Worm (Caenorhabditis elegans): ENCODE results near the gene W07G1.7.
A peak's percentile ranks its signal among the peaks of the same experiment; 100 is the strongest.

The W07G1.7 gene

DNA sequence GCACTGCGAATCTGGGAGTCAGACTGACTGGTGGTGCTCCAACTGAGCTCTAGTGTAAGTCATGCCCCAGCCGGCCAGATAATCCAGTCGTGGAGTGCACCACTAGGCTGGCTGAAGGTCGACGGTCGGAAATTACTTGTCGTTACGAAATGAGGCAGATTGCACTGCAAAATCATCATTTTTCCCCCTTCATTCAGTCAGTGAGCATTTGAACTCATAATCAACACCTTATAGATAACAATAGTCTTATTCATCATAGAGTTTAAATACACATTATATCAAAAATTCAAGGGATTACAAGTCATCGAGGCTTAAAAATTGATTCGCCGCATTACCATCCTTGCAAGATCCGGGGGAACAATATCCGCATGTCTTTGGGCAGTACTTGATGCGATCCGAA lies 15.7 kb upstream of the W07G1.7 start:
- no peak for TF ChIP-seq mdl-1 (tag; optimal IDR thresholded peaks at IDR 0.05)
- peak; percentile 52 for TF ChIP-seq fos-1 (tag; optimal IDR thresholded peaks at IDR 0.05)

DNA sequence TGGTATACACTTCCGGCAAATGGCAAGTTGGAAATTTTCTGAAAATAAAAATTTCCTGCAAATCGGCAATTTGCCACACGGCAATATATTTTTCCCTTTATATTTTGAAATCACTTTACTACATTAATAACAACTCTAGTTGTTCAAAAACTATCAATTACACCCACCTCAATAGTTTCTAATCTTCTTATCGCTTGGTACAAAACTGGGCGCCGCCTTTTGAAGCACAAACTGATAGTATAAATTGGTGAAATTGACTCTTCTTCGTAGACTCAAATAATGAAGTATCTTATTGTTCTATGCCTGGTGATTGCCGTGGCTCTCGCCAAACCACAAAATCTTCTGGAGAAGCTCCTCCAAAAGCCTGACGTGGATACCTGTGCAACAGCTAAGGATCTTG lies 15.0 kb upstream of the W07G1.7 start, which contains the start of gene Y39G8B.9:
Gene Y39G8B.9, plus strand, starts transcription at position 269 of the 400 bp plus-strand sequence.
- TF ChIP-seq fos-1 (tag; optimal IDR thresholded peaks at IDR 0.05) (peak; percentile 54), lin-11 (tag; optimal IDR thresholded peaks at IDR 0.05) (no peak)

DNA sequence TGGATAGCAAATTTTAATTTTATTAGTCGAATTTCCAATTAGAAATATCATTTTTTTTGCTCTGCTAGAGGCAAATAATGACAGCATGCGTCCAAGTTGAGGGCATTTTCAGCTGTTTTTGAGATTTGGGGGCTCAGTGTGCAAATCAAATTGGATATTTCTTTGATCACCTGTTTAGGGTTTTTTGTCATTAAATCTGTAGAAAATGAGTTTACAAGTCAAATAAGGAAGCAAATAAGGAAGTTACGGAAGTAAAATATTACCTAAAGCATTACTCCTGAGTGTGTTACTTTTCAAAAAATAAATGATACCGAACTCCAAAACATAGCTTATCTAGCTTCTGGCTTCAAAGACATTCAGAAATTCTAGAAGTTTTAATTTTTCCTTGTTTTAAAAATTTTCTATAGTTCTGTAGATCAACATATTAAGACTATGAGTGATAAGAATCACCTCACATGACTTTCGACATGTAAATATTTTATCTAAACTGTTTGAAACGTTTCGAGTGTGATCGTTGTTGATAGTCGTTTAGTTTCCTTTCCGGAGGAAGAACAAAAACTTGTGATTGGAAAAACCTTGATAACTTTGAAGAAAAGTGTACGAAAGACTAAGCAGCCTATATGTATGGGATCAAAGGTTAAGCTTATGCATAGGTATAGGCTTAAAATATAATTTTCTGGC lies 13.8 kb upstream of the W07G1.7 start, which contains the start of gene sre-48:
Gene sre-48, minus strand, starts transcription at position 51 of the 681 bp plus-strand sequence.
- TF ChIP-seq fos-1 (tag; optimal IDR thresholded peaks at IDR 0.05) (peak; percentile 42), C34F6.9 (tag; optimal IDR thresholded peaks at IDR 0.05) (no peak), elt-1 (tag; optimal IDR thresholded peaks at IDR 0.05) (no peak), egl-27 (tag; optimal IDR thresholded peaks at IDR 0.05) (no peak), gmeb-1 (tag; optimal IDR thresholded peaks at IDR 0.05) (peak; percentile 41), lin-11 (tag; optimal IDR thresholded peaks at IDR 0.05) (no peak), blmp-1 (tag; optimal IDR thresholded peaks at IDR 0.05; ENCODE audit: insufficient read depth) (no peak), snpc-4 (tag; optimal IDR thresholded peaks at IDR 0.05) (no peak), nhr-25 (tag; optimal IDR thresholded peaks at IDR 0.05) (no peak), sma-9 (GFP tag; optimal IDR thresholded peaks at IDR 0.05) (peak; percentile 22), sma-9 (tag; optimal IDR thresholded peaks at IDR 0.05) (no peak), unc-62 (GFP tag; optimal IDR thresholded peaks at IDR 0.05) (no peak)

DNA sequence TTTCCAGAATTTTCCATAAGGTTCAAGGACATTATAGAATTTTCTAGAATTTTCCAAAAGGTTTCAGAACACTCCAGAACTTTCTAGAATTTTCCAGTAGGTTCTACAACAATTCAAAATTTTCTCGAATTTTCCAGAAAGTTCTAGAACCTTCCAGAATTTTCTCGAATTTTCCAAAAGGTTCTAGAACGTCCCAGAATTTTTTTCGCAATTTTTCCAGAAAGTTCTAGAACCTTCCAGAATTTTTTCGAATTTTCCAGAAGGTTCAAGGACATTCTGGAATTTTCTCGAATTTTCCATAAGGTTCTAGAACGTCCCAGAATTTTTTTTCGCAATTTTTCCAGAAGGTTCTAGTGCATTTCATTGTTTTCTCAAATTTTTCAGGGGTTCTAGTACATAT lies 11.6 kb upstream of the W07G1.7 start:
- TF ChIP-seq mab-5 (tag; optimal IDR thresholded peaks at IDR 0.05) = no peak
- no peak for TF ChIP-seq sma-3 (GFP tag; optimal IDR thresholded peaks at IDR 0.05)
- TF ChIP-seq snpc-4 (tag; optimal IDR thresholded peaks at IDR 0.05) = no peak
- no peak for TF ChIP-seq nhr-237 (tag; optimal IDR thresholded peaks at IDR 0.05)
- TF ChIP-seq ama-1 (optimal IDR thresholded peaks at IDR 0.05) = no peak
- no peak for TF ChIP-seq lsy-2 (tag; optimal IDR thresholded peaks at IDR 0.05)
- TF ChIP-seq C34F6.9 (tag; optimal IDR thresholded peaks at IDR 0.05) = no peak
- TF ChIP-seq ceh-16 (tag; optimal IDR thresholded peaks at IDR 0.05) = no peak
- no peak for TF ChIP-seq lin-39 (tag; optimal IDR thresholded peaks at IDR 0.05)
- TF ChIP-seq ztf-1 (GFP tag; conservative IDR thresholded peaks at IDR 0.05) = no peak
- TF ChIP-seq ZK546.5 (tag; optimal IDR thresholded peaks at IDR 0.05) = no peak
- TF ChIP-seq dmd-4 (tag; optimal IDR thresholded peaks at IDR 0.05) = no peak
- no peak for TF ChIP-seq unc-39 (tag; optimal IDR thresholded peaks at IDR 0.05)
- TF ChIP-seq ztf-11 (tag; optimal IDR thresholded peaks at IDR 0.05) = no peak
- TF ChIP-seq fos-1 (tag; optimal IDR thresholded peaks at IDR 0.05) = no peak
- no peak for TF ChIP-seq F13H6.1 (tag; optimal IDR thresholded peaks at IDR 0.05)

DNA sequence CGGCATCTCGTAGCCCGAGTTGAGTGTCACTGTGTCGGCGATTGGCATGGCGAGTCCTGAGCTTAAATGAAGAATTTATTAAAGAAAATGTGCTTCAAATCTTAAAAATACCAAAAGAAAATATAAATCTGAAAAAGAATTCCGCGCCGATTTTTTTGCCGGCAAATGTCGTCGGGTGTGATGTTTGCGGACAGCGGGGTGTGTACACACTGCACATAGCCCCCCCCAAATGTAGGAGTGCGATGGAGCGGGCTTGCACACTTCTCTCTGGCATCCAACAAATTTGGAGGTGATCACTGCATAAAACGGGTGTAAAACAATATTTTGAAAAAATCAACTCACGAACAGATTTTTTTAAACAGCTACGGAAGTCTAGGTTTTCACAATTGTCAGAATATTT lies 10.0 kb upstream of the W07G1.7 start, which contains the start of gene Y39G8B.2:
Gene Y39G8B.2, minus strand, starts transcription at position 61 of the 400 bp plus-strand sequence.
- peak; percentile 63 for TF ChIP-seq nhr-77 (tag; optimal IDR thresholded peaks at IDR 0.05)
- peak; percentile 29 for TF ChIP-seq ceh-82 (tag; optimal IDR thresholded peaks at IDR 0.05)
- peak; percentile 72 for TF ChIP-seq sma-9 (GFP tag; optimal IDR thresholded peaks at IDR 0.05)
- no peak for TF ChIP-seq sma-9 (tag; optimal IDR thresholded peaks at IDR 0.05)
- peak; percentile 83 for TF ChIP-seq crh-2 (tag; optimal IDR thresholded peaks at IDR 0.05)
- no peak for TF ChIP-seq ztf-11 (tag; optimal IDR thresholded peaks at IDR 0.05)
- TF ChIP-seq F13H6.1 (tag; optimal IDR thresholded peaks at IDR 0.05) = peak; percentile 78
- TF ChIP-seq snpc-4 (tag; optimal IDR thresholded peaks at IDR 0.05) = peak; percentile 84
- peak; percentile 92 for TF ChIP-seq C34F6.9 (tag; optimal IDR thresholded peaks at IDR 0.05)
- TF ChIP-seq unc-55 (GFP tag; optimal IDR thresholded peaks at IDR 0.05) = peak; percentile 93
- TF ChIP-seq mab-5 (tag; optimal IDR thresholded peaks at IDR 0.05) = peak; percentile 59
- TF ChIP-seq nhr-25 (tag; optimal IDR thresholded peaks at IDR 0.05) = peak; percentile 86
- no peak for TF ChIP-seq ceh-16 (tag; optimal IDR thresholded peaks at IDR 0.05)
- TF ChIP-seq mdl-1 (tag; optimal IDR thresholded peaks at IDR 0.05) = no peak
- TF ChIP-seq egl-27 (tag; optimal IDR thresholded peaks at IDR 0.05) = peak; percentile 36
- TF ChIP-seq alr-1 (tag; optimal IDR thresholded peaks at IDR 0.05) = no peak
- peak; percentile 22 for TF ChIP-seq sem-4 (tag; optimal IDR thresholded peaks at IDR 0.05)
- TF ChIP-seq lin-39 (tag; optimal IDR thresholded peaks at IDR 0.05) = no peak
- TF ChIP-seq nhr-10 (tag; optimal IDR thresholded peaks at IDR 0.05) = no peak
- peak; percentile 81 for TF ChIP-seq gmeb-1 (tag; optimal IDR thresholded peaks at IDR 0.05)
- peak; percentile 49 for TF ChIP-seq Y55F3AM.14 (GFP tag; optimal IDR thresholded peaks at IDR 0.05)
- no peak for TF ChIP-seq nhr-11 (tag; optimal IDR thresholded peaks at IDR 0.05)
- peak; percentile 80 for TF ChIP-seq nhr-129 (tag; optimal IDR thresholded peaks at IDR 0.05)
- peak; percentile 77 to 92 for TF ChIP-seq lsy-2 (tag; optimal IDR thresholded peaks at IDR 0.05)
- peak; percentile 65 for TF ChIP-seq fos-1 (tag; optimal IDR thresholded peaks at IDR 0.05)
- TF ChIP-seq zag-1 (tag; optimal IDR thresholded peaks at IDR 0.05) = peak; percentile 31
- TF ChIP-seq nhr-21 (tag; optimal IDR thresholded peaks at IDR 0.05) = peak; percentile 51
- peak; percentile 5 for TF ChIP-seq skn-1 (tag; optimal IDR thresholded peaks at IDR 0.05)
- peak; percentile 15 for TF ChIP-seq ZK546.5 (tag; optimal IDR thresholded peaks at IDR 0.05)
- peak; percentile 75 for TF ChIP-seq lin-11 (tag; optimal IDR thresholded peaks at IDR 0.05)
- peak; percentile 90 for TF ChIP-seq lin-13 (GFP tag; optimal IDR thresholded peaks at IDR 0.05)
- TF ChIP-seq ama-1 (optimal IDR thresholded peaks at IDR 0.05) = no peak
- TF ChIP-seq elt-1 (tag; optimal IDR thresholded peaks at IDR 0.05) = no peak
- TF ChIP-seq blmp-1 (tag; optimal IDR thresholded peaks at IDR 0.05; ENCODE audit: insufficient read depth) = peak; percentile 55
- peak; percentile 74 for TF ChIP-seq sma-3 (GFP tag; optimal IDR thresholded peaks at IDR 0.05)
